Fruit fly (Drosophila melanogaster) S2 (cell line): ENCODE results near the gene CG17826.

Source experiments
- CG8478 ChIP-seq: fragments of >200 bp; optimal IDR thresholded peaks from 2 replicates; lab custom pipeline; 2018
- CTCF ChIP-seq, 2 experiments: fragments of >200 bp; optimal IDR thresholded peaks; 2 replicates each; lab custom pipeline; 2018

- no peak for TF ChIP-seq CG8478 (lab: Kevin White, UChicago)
- no peak for TF ChIP-seq CTCF (optimal IDR thresholded peaks at IDR 0.05; lab: Kevin White, UChicago)
Measured at dm6 chr3L:11941612-11942011, 8.0 kb upstream of the CG17826 start, which contains the start of gene Rpt4R.
